Worm (Caenorhabditis elegans) whole organism, early embryonic: ENCODE data around the gene tag-124.

Experiments
- B0310.2 ChIP-seq: sonication (generic microtip); optimal IDR thresholded peaks from 2 replicates; lab custom pipeline; 2016; ENCODE audit warnings: mild to moderate bottlenecking, missing genetic modification characterization, missing compliant biosample characterization
- F13C5.2 ChIP-seq: sonication (generic microtip); optimal IDR thresholded peaks from 2 replicates; lab custom pipeline; 2017; ENCODE audit warnings: mild to moderate bottlenecking, missing genetic modification characterization, inconsistent platforms, missing compliant biosample characterization
- aly-1 ChIP-seq: sonication (generic microtip); optimal IDR thresholded peaks from 2 replicates; lab custom pipeline; 2016; ENCODE audit warnings: missing genetic modification characterization, missing compliant biosample characterization
- ama-1 ChIP-seq: fragments of 150-350 bp; optimal IDR thresholded peaks from 2 replicates; lab custom pipeline; 2014
- ceh-13 ChIP-seq: fragments of 200-800 bp; sonication (Bioruptor generic); optimal IDR thresholded peaks from 2 replicates; lab custom pipeline; 2018; ENCODE audit warnings: mild to moderate bottlenecking, missing genetic modification characterization, missing compliant biosample characterization
- ceh-36 ChIP-seq: sonication (generic microtip); optimal IDR thresholded peaks from 2 replicates; lab custom pipeline; 2016; ENCODE audit warnings: missing genetic modification characterization, inconsistent platforms, missing compliant biosample characterization
- flt-1 ChIP-seq: fragments of 200-800 bp; sonication (Bioruptor generic); IDR thresholded peaks from 2 replicates; pipeline ENCODE4 v1.3.6; 2022; ENCODE audit warnings: missing genetic modification characterization, missing compliant biosample characterization
- hmbx-1 ChIP-seq: sonication (generic microtip); optimal IDR thresholded peaks from 2 replicates; lab custom pipeline; 2016; ENCODE audit warnings: mild to moderate bottlenecking, missing genetic modification characterization, missing compliant biosample characterization
- hmg-4 ChIP-seq: fragments of 200-800 bp; sonication (Bioruptor generic); optimal IDR thresholded peaks from 2 replicates; lab custom pipeline; 2018; ENCODE audit warnings: mild to moderate bottlenecking, missing genetic modification characterization, missing compliant biosample characterization
- pes-1 ChIP-seq: fragments of 200-800 bp; sonication (Bioruptor generic); IDR thresholded peaks from 2 replicates; pipeline ENCODE4 v1.3.6; 2022; ENCODE audit warnings: missing genetic modification reagents, missing genetic modification characterization, missing compliant biosample characterization
- scrt-1 ChIP-seq: fragments of 200-800 bp; sonication (Bioruptor generic); IDR thresholded peaks from 2 replicates; pipeline ENCODE4 v1.3.6; 2022; ENCODE audit warnings: missing genetic modification characterization, missing compliant biosample characterization
- sea-1 ChIP-seq: fragments of 200-800 bp; sonication (Bioruptor generic); conservative IDR thresholded peaks from 2 replicates; pipeline ENCODE4 v1.3.6; 2022; ENCODE audit warnings: missing genetic modification characterization, missing compliant biosample characterization
- tbx-37 ChIP-seq: fragments of 200-800 bp; sonication (Bioruptor generic); conservative IDR thresholded peaks from 2 replicates; pipeline ENCODE4 v1.3.6; 2022; ENCODE audit warnings: missing genetic modification reagents, missing genetic modification characterization, missing compliant biosample characterization

ce11 chrII:9542785-9543184, 48.3 kb upstream of the tag-124 start, which contains the start of gene sra-4:
- TF ChIP-seq B0310.2 (tag; lab: Kevin White, UChicago) (no peak), ama-1 (lab: Kevin White, UChicago) (no peak), pes-1 (GFP tag; lab: Robert Waterston, UW) (no peak), tbx-37 (no peak), hmbx-1 (tag; lab: Kevin White, UChicago) (no peak), ceh-13 (no peak), scrt-1 (GFP tag; lab: Robert Waterston, UW) (no peak), ceh-36 (tag; lab: Kevin White, UChicago) (no peak), sea-1 (GFP tag; lab: Robert Waterston, UW) (no peak), F13C5.2 (no peak), hmg-4 (GFP tag; lab: Kevin White, UChicago) (no peak), flt-1 (no peak), aly-1 (tag; lab: Kevin White, UChicago) (no peak)
